Worm (Caenorhabditis elegans): ENCODE results near the gene swsn-1.

ce11 chrV:20237429-20237828, 11.9 kb downstream of the swsn-1 start, which contains the start of gene sld-5:
- TF ChIP-seq him-1 (tag; optimal IDR thresholded peaks at IDR 0.05) (no peak), W03F9.2 (tag; optimal IDR thresholded peaks at IDR 0.05) (no peak), dao-5 (tag; optimal IDR thresholded peaks at IDR 0.05) (no peak)

All from whole organism, L4/young adult.